Fruit fly (Drosophila melanogaster): ENCODE results near the gene DNAlig4.

The DNAlig4 gene

DNA sequence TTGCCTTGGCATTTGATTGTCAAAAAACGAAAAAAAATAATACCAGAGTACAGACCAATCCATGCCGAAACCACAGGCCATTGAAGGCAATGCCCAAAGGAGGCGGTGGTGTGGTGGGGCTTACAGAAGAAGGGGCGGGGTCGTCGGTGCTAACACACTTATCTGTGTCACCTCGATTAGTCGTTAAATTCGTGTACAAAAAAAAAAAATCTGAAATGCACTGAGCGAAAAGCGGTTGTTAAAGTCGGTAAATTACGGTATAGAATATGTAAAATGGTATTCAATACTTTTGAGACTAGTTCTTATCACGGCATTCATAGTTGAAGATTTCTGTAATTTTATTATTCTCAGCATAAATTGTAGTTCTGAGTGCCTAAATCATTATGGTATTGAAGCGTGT, 23.6 kb downstream of the DNAlig4 start (continued):
- no peak for TF ChIP-seq CG4318 (GFP tag; optimal IDR thresholded peaks at IDR 0.05)
- 0 out of 2 replicates have a peak, but pooled peaks have one; percentile 33 for TF ChIP-seq CG11294 (GFP tag; IDR thresholded peaks at IDR 0.05)
- peak; percentile 60; the same call in 2 of the 3 replicates for TF ChIP-seq eg (GFP tag; IDR thresholded peaks at IDR 0.05)
- no peak for TF ChIP-seq Lpt (GFP tag; optimal IDR thresholded peaks at IDR 0.05)
- TF ChIP-seq Ets21C (GFP tag; optimal IDR thresholded peaks at IDR 0.05): peak; percentile 36
- peak; percentile 65 for TF ChIP-seq Sox102F (GFP tag; optimal IDR thresholded peaks at IDR 0.05)
- peak; percentile 73 for TF ChIP-seq CG3919 (GFP tag; optimal IDR thresholded peaks at IDR 0.05)
- peak; percentile 75 for TF ChIP-seq pdm3 (GFP tag; optimal IDR thresholded peaks at IDR 0.05)
- TF ChIP-seq CG3032 (tag; optimal IDR thresholded peaks at IDR 0.05): peak; percentile 46
- TF ChIP-seq Sox14 (GFP tag; optimal IDR thresholded peaks at IDR 0.05): peak; percentile 47
- TF ChIP-seq salr (GFP tag; optimal IDR thresholded peaks at IDR 0.05): peak in 1 of 2 experiments; percentile 38
- TF ChIP-seq fkh (GFP tag; optimal IDR thresholded peaks at IDR 0.05): no peak
- TF ChIP-seq CG11762 (GFP tag; optimal IDR thresholded peaks at IDR 0.05; ENCODE audit: insufficient read depth): peak; percentile 38

DNA sequence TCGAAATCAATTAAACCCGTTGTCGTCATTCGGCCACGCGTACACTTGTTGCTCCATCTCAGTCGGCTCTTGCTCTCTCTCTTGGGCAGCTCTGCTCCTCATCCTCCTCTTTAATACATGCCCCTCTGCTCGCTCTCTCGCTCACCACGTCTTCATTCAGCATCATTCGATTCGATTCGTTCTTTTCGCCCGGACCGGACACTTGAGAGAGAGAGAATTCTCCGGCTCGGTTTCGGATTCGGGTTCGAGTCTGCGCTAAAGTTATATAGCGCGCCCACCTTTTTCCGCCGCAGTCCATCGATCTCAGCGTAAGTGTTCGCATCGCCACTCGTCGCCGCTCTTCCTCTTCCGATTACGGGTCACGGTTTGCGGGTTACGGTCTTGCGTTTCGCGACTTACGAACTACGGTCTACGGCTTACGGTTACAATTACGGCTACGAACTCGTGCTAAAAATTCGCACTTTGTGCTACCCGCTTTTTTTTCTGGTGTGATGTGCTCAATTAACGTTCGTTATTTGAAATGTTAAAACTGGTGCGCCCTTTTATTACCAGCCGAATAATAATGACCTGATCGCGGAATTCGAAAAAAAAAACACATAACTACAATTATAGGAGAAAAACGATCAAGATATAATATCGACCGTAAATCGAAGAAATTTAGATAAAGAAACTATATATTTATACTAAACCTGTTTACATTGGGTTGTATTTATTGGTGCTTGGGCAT, 25.6 kb downstream of the DNAlig4 start:
- peak in 1 of 2 experiments; percentile 31 for TF ChIP-seq ss (GFP tag; optimal IDR thresholded peaks at IDR 0.05)
- peak; percentile 80 for TF ChIP-seq Eip78C (GFP tag)
- no peak for TF ChIP-seq CG6792 (GFP tag; optimal IDR thresholded peaks at IDR 0.05)
- TF ChIP-seq CG6276 (GFP tag; optimal IDR thresholded peaks at IDR 0.05): no peak
- peak; percentile 92 for TF ChIP-seq svp (GFP tag)
- peak; percentile 42 for TF ChIP-seq CG16779 (tag; optimal IDR thresholded peaks at IDR 0.05)
- no peak for TF ChIP-seq CG11762 (GFP tag; optimal IDR thresholded peaks at IDR 0.05; ENCODE audit: insufficient read depth)
- peak in 1 of 2 experiments; percentile 32 for TF ChIP-seq salr (GFP tag; optimal IDR thresholded peaks at IDR 0.05)
- TF ChIP-seq CG6163 (GFP tag; IDR thresholded peaks at IDR 0.05): 0 out of 3 replicates have a peak, but pooled peaks have one; percentile 25
- no peak for TF ChIP-seq fd59A (GFP tag; optimal IDR thresholded peaks at IDR 0.05)
- TF ChIP-seq dac (GFP tag; optimal IDR thresholded peaks at IDR 0.05): no peak
- TF ChIP-seq Eip93F (GFP tag; optimal IDR thresholded peaks at IDR 0.05): no peak
- TF ChIP-seq CG9139 (GFP tag; optimal IDR thresholded peaks at IDR 0.05): peak; percentile 25
- TF ChIP-seq topi (GFP tag; optimal IDR thresholded peaks at IDR 0.05): no peak
- peak; percentile 48 for TF ChIP-seq CG15336 (GFP tag; IDR thresholded peaks at IDR 0.05)
- TF ChIP-seq CG1621 (tag; optimal IDR thresholded peaks at IDR 0.05): peak; percentile 100
- TF ChIP-seq Sox15 (GFP tag; optimal IDR thresholded peaks at IDR 0.05): no peak
- TF ChIP-seq CG6854 (GFP tag; optimal IDR thresholded peaks at IDR 0.05): peak; percentile 59
- TF ChIP-seq CG34406 (GFP tag; optimal IDR thresholded peaks at IDR 0.05): peak; percentile 12
- no peak for TF ChIP-seq Eip75B (GFP tag; optimal IDR thresholded peaks at IDR 0.05)
- peak; percentile 8 for TF ChIP-seq dsx (GFP tag; optimal IDR thresholded peaks at IDR 0.05; ENCODE audit: poor library complexity, severe bottlenecking)
- TF ChIP-seq vri (GFP tag; optimal IDR thresholded peaks at IDR 0.05): peak; percentile 45
- TF ChIP-seq eg (GFP tag; IDR thresholded peaks at IDR 0.05): peak; percentile 50; the same call in 1 of the 3 replicates

DNA sequence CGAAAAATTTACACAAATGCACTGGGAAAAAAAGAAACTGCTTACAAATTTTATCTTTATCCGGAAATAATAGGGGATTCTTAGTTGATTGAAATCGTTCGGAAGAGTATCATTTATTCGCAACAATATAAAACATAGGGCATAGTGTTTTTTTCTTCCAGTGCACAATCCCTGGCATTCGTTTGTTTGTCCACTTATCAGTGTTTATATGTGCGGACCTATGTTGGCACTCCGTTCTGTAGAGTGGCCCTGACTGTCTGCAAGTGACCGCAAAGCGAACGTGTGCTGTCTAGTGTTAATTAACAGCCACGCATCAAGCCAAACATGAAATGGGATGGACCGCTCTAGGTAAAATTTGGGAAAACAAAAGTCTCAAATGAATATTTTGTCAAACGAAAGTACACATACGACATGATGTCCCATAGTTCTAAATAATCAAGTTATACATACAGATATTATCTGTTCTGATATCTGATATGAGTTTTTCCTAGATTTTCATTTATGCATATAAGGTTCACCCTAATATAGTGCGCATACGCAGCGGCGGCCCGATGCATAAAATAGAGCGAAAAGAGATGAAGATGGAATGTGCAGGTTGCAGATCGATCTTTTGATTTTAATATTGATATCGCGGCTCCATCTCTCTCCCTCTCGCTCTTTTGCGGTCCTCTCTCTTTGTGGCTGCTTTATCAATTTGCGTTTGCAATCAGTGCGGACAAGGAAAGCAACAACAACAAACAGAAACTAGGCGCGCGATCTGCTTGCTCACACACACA, 26.3 kb downstream of the DNAlig4 start:
- TF ChIP-seq CG11762 (GFP tag; optimal IDR thresholded peaks at IDR 0.05; ENCODE audit: insufficient read depth): peak; percentile 69
- TF ChIP-seq fd85E (GFP tag; optimal IDR thresholded peaks at IDR 0.05): peak; percentile 32
- TF ChIP-seq CG9139 (GFP tag; optimal IDR thresholded peaks at IDR 0.05): peak; percentile 62
- peak; percentile 84 for TF ChIP-seq spab (GFP tag; optimal IDR thresholded peaks at IDR 0.05)
- TF ChIP-seq Eip78C (GFP tag): peak; percentile 93
- TF ChIP-seq CG11294 (GFP tag; IDR thresholded peaks at IDR 0.05): peak; percentile 79
- TF ChIP-seq Hr4 (GFP tag; optimal IDR thresholded peaks at IDR 0.05): peak; percentile 91
- TF ChIP-seq OdsH (GFP tag; optimal IDR thresholded peaks at IDR 0.05): peak; percentile 86
- TF ChIP-seq CG3032 (tag; optimal IDR thresholded peaks at IDR 0.05): peak; percentile 79
- TF ChIP-seq dsx (GFP tag; optimal IDR thresholded peaks at IDR 0.05; ENCODE audit: poor library complexity, severe bottlenecking): peak; percentile 74
- peak; percentile 78 for TF ChIP-seq lz (GFP tag; optimal IDR thresholded peaks at IDR 0.05)
- peak; percentile 93 for TF ChIP-seq CG32006 (GFP tag; optimal IDR thresholded peaks at IDR 0.05)
- peak; percentile 68 for TF ChIP-seq CG8319 (GFP tag; optimal IDR thresholded peaks at IDR 0.05)
- peak; percentile 67 for TF ChIP-seq Ets21C (GFP tag; optimal IDR thresholded peaks at IDR 0.05)
- peak; percentile 75 for TF ChIP-seq Lpt (GFP tag; optimal IDR thresholded peaks at IDR 0.05)
- peak; percentile 81 for TF ChIP-seq CG31627 (GFP tag; optimal IDR thresholded peaks at IDR 0.05)
- TF ChIP-seq Hr39 (GFP tag; optimal IDR thresholded peaks at IDR 0.05): peak; percentile 81
- TF ChIP-seq CG15336 (GFP tag; IDR thresholded peaks at IDR 0.05): peak; percentile 91
- TF ChIP-seq Sox102F (GFP tag; optimal IDR thresholded peaks at IDR 0.05): peak; percentile 74
- peak; percentile 74 for TF ChIP-seq cyc (GFP tag; optimal IDR thresholded peaks at IDR 0.05)
- TF ChIP-seq Sox14 (GFP tag; optimal IDR thresholded peaks at IDR 0.05): peak; percentile 76
- peak; percentile 90 for TF ChIP-seq CG8119 (GFP tag; IDR thresholded peaks at IDR 0.05)
- TF ChIP-seq CG1621 (tag; optimal IDR thresholded peaks at IDR 0.05): peak; percentile 19
